Worm (Caenorhabditis elegans): ENCODE results near the gene sdz-36.

DNA sequence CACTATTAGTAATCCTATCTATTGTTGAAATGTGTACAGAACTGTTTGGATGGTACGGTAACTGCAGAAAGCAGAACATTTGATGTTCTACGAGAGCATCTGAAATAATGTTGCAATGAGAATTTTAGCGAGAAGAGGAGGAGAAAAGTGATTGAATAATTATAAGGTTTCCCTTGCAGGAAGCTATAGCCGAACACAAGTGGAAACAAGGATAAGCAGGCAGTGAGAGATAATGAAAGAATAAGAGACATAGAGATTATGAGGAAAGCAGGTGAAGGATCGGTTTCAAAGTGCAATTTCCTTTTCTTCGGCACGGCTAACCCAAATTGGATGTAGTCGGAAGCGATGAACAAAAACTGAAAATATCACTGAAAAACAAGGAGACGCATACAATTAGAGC, 48.8 kb upstream of the sdz-36 start, which contains the start of gene del-2:
- TF ChIP-seq zag-1 (tag; optimal IDR thresholded peaks at IDR 0.05) (no peak), mef-2 (tag; optimal IDR thresholded peaks at IDR 0.05) (no peak), lin-39 (tag; optimal IDR thresholded peaks at IDR 0.05) (no peak), isw-1 (GFP tag; IDR thresholded peaks at IDR 0.05) (no peak), skn-1 (tag; optimal IDR thresholded peaks at IDR 0.05) (no peak), blmp-1 (tag; optimal IDR thresholded peaks at IDR 0.05) (no peak), ces-1 (GFP tag; optimal IDR thresholded peaks at IDR 0.05) (no peak), C34B4.2 (tag; optimal IDR thresholded peaks at IDR 0.05) (no peak), fkh-10 (GFP tag; optimal IDR thresholded peaks at IDR 0.05) (no peak), tbx-2 (tag; optimal IDR thresholded peaks at IDR 0.05) (no peak)

Data from whole organism, L1 larva.